Fruit fly (Drosophila melanogaster): Measurements from ENCODE around the gene Syn.
A peak's percentile ranks its signal among the peaks of the same experiment; 100 is the strongest.

The Syn gene

DNA sequence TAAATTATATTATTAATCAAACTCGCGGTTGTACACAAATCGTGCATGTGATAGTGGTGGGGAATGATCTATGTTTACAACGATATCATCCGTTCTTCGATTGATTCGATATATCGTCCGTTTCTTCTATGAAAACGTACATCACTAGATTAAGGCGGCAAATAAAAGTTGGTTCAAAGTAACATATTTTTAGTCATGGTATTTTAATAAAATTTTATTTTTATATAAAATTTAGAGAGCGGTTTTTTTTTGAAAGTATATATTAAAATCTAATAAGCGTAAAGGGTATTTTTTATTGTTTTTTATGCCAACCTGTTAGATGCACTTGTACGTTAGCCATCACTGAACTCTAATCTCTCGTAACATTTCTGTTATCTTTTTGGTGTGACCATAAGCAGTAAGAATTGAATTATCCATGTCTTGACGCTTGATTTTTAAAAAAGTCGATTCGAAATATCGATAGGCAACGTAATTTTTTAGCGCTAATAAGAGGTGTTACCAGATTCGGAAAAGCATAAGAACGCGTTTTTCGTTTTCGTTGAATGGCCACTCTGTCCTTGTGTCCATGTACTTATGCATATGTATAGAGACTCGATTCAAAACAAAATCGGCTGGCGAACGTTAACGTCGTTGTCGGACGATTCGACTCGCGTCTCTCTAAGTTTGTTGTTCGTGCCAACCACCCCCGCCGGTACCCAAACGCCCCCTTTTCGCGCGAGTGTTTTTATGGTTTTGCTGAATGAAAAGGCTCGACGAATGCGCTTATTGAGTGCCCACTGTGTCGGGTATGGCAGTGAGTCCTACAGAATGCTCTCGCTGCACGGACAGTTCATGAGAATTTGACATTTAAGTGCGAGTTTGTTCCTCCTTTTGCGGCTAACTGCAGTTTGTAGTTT, 46.1 kb upstream of the Syn start, which contains the start of the genes TAF1B and Invadolysin (continued):
- TF ChIP-seq CG11247 (GFP tag; IDR thresholded peaks at IDR 0.05) (peak; percentile 49), Hr51 (GFP tag; optimal IDR thresholded peaks at IDR 0.05) (peak in 1 of 2 experiments; percentile 57), GATAe (GFP tag; conservative IDR thresholded peaks at IDR 0.05) (no peak), CG6689 (GFP tag; IDR thresholded peaks at IDR 0.05) (no peak), CG10267 (tag; optimal IDR thresholded peaks at IDR 0.05) (peak; percentile 92), CG11696 (GFP tag; IDR thresholded peaks at IDR 0.05) (0 out of 2 replicates have a peak, but pooled peaks have one; percentile 10), tgo (GFP tag; IDR thresholded peaks at IDR 0.05) (peak; percentile 43; the same call in 2 of the 3 replicates), Dp (GFP tag; optimal IDR thresholded peaks at IDR 0.05) (peak; percentile 89), Gsc (GFP tag; IDR thresholded peaks at IDR 0.05) (no peak), CG15269 (tag; optimal IDR thresholded peaks at IDR 0.05) (peak; percentile 31), CG8765 (GFP tag; IDR thresholded peaks at IDR 0.05) (no peak), CG17802 (tag; optimal IDR thresholded peaks at IDR 0.05) (no peak), CG4854 (GFP tag; optimal IDR thresholded peaks at IDR 0.05) (peak; percentile 2), CG17568 (GFP tag; optimal IDR thresholded peaks at IDR 0.05) (no peak), gsb-n (tag; optimal IDR thresholded peaks at IDR 0.05) (peak; percentile 55), CG14667 (GFP tag; IDR thresholded peaks at IDR 0.05) (no peak), Bgb (GFP tag; IDR thresholded peaks at IDR 0.05; ENCODE audit: partially characterized antibody) (peak; percentile 90), chn (GFP tag; optimal IDR thresholded peaks at IDR 0.05) (no peak), Chrac-16 (GFP tag; optimal IDR thresholded peaks at IDR 0.05) (peak; percentile 30), knrl (GFP tag; IDR thresholded peaks at IDR 0.05; ENCODE audit: partially characterized antibody) (peak; percentile 94), cato (GFP tag; optimal IDR thresholded peaks at IDR 0.05; ENCODE audit: borderline replicate concordance) (peak; percentile 9), NFAT (GFP tag; IDR thresholded peaks at IDR 0.05) (peak; percentile 75), CG18476 (GFP tag; optimal IDR thresholded peaks at IDR 0.05) (peak; percentile 36), gem (tag; optimal IDR thresholded peaks at IDR 0.05) (peak; percentile 73), NC2α (GFP tag; optimal IDR thresholded peaks at IDR 0.05) (no peak), CG11398 (GFP tag; optimal IDR thresholded peaks at IDR 0.05) (no peak), CG32767 (GFP tag; IDR thresholded peaks at IDR 0.05) (peak; percentile 13; the same call in 1 of the 2 replicates), fd64A (GFP tag; optimal IDR thresholded peaks at IDR 0.05) (peak; percentile 15), CG7357 (GFP tag; IDR thresholded peaks at IDR 0.05) (no peak), CG10366 (GFP tag; IDR thresholded peaks at IDR 0.05) (peak; percentile 60), vfl (GFP tag; optimal IDR thresholded peaks at IDR 0.05) (no peak), sna (GFP tag; IDR thresholded peaks at IDR 0.05; ENCODE audit: partially characterized antibody) (peak; percentile 93), Trl (optimal IDR thresholded peaks at IDR 0.05) (no peak), Trl (GFP tag; optimal IDR thresholded peaks at IDR 0.05) (no peak), CG14710 (tag; optimal IDR thresholded peaks at IDR 0.05) (peak; percentile 84), CG15479 (GFP tag; optimal IDR thresholded peaks at IDR 0.05) (no peak), psq (GFP tag; optimal IDR thresholded peaks at IDR 0.05) (no peak), NfI (GFP tag; optimal IDR thresholded peaks at IDR 0.05) (peak; percentile 22), ssp (GFP tag; IDR thresholded peaks at IDR 0.05) (no peak), bowl (GFP tag; IDR thresholded peaks at IDR 0.05) (no peak), bcd (GFP tag; optimal IDR thresholded peaks at IDR 0.05) (peak; percentile 14), Neu2 (GFP tag; optimal IDR thresholded peaks at IDR 0.05; ENCODE audit: borderline replicate concordance) (no peak), CG6272 (GFP tag; IDR thresholded peaks at IDR 0.05) (peak; percentile 64), odd (GFP tag; optimal IDR thresholded peaks at IDR 0.05) (no peak), so (GFP tag; IDR thresholded peaks at IDR 0.05) (no peak), Hsf (GFP tag; optimal IDR thresholded peaks at IDR 0.05) (peak; percentile 13), PHDP (tag; optimal IDR thresholded peaks at IDR 0.05) (peak; percentile 29), TFAM (GFP tag; optimal IDR thresholded peaks at IDR 0.05) (no peak), ab (GFP tag; optimal IDR thresholded peaks at IDR 0.05) (no peak)

All from whole organism, embryonic.